Fruit fly (Drosophila melanogaster) whole organism, prepupa: Measurements from ENCODE around the gene bi.

Experiments used
- CG10631 ChIP-seq: fragments of 200-800 bp; sonication (Bioruptor generic); optimal IDR thresholded peaks from 2 replicates; lab custom pipeline; 2016; ENCODE audit warnings: missing biosample characterization, missing genetic modification characterization
- CG10669 ChIP-seq: fragments of 200-800 bp; sonication (Bioruptor generic); optimal IDR thresholded peaks from 3 replicates; lab custom pipeline; 2018; ENCODE audit warnings: missing biosample characterization, mild to moderate bottlenecking, missing genetic modification characterization, moderate library complexity
- CG16779 ChIP-seq: fragments of 200-800 bp; sonication (Bioruptor generic); optimal IDR thresholded peaks from 3 replicates; lab custom pipeline; 2017; ENCODE audit warnings: missing biosample characterization, mild to moderate bottlenecking, missing genetic modification characterization
- CG3919 ChIP-seq: fragments of 200-800 bp; sonication (Bioruptor generic); optimal IDR thresholded peaks from 3 replicates; lab custom pipeline; 2016; ENCODE audit warnings: missing biosample characterization, missing genetic modification characterization
- CG8119 ChIP-seq: fragments of 200-800 bp; sonication (Bioruptor generic); IDR thresholded peaks from 3 replicates; pipeline ENCODE4 v1.3.6; 2022; ENCODE audit warnings: missing biosample characterization, missing genetic modification characterization
- Eip93F ChIP-seq: fragments of 200-800 bp; sonication (Bioruptor generic); optimal IDR thresholded peaks from 2 replicates; lab custom pipeline; 2016; ENCODE audit warnings: missing biosample characterization, mild to moderate bottlenecking, missing genetic modification characterization
- Gug ChIP-seq: fragments of 200-800 bp; sonication (Bioruptor generic); IDR thresholded peaks from 2 replicates; pipeline ENCODE4 v1.3.6; 2022; ENCODE audit warnings: missing biosample characterization, missing genetic modification characterization
- Hr4 ChIP-seq: fragments of 200-800 bp; sonication (Bioruptor generic); optimal IDR thresholded peaks from 3 replicates; lab custom pipeline; 2016; ENCODE audit warnings: missing biosample characterization, missing genetic modification characterization
- spab ChIP-seq: fragments of 200-800 bp; sonication (Bioruptor generic); optimal IDR thresholded peaks from 2 replicates; lab custom pipeline; 2017; ENCODE audit warnings: missing biosample characterization, mild to moderate bottlenecking, missing genetic modification characterization, missing genetic modification reagents

DNA sequence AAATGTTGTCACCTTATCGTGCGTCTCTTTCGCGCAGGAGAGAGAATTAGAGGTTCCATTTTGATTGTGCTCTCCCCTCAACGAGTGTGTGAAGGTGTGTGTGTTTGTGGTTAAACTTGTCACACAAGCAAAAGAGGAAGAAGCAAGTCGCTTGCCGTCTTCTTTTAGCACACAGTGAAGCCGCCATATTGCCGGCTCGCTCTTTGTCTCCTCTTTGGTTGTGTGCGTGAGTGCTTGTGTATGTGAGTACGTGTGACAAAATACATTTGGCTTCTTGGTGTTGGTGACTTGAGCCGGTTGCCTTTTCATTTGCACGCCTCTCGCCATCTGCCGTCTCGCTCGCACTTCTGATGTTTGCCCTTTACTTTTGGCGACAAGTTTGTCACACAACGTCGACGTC, 12.4 kb downstream of the bi start:
- TF ChIP-seq CG8119 (GFP tag; lab: Robert Waterston, UW) (no peak), CG10669 (GFP tag; lab: Kevin White, UChicago) (no peak), Eip93F (GFP tag; lab: Kevin White, UChicago) (no peak), CG10631 (no peak), Gug (no peak), CG3919 (GFP tag; lab: Kevin White, UChicago) (no peak), spab (no peak), CG16779 (tag; lab: Kevin White, UChicago) (no peak), Hr4 (GFP tag; lab: Kevin White, UChicago) (no peak)
